Fruit fly (Drosophila melanogaster) whole organism, pupa: ENCODE measurements around the gene Sptr.

Experiments
- CG12605 ChIP-seq: fragments of 200-800 bp; sonication (Bioruptor generic); IDR thresholded peaks from 2 replicates; pipeline ENCODE4 v1.3.6; 2022; ENCODE audit warnings: missing biosample characterization, missing genetic modification characterization
- CG17806 ChIP-seq: fragments of 200-800 bp; sonication (Bioruptor generic); optimal IDR thresholded peaks from 2 replicates; lab custom pipeline; 2018; ENCODE audit warnings: missing biosample characterization, mild to moderate bottlenecking, missing genetic modification characterization, moderate library complexity
- CG32121 ChIP-seq: fragments of 200-800 bp; sonication (Bioruptor generic); IDR thresholded peaks from 2 replicates; pipeline ENCODE4 v1.3.6; 2022; ENCODE audit warnings: missing biosample characterization, missing genetic modification characterization
- CG4496 ChIP-seq: fragments of 200-800 bp; sonication (Bioruptor generic); IDR thresholded peaks from 3 replicates; pipeline ENCODE4 v1.3.6; 2022; ENCODE audit warnings: missing biosample characterization, missing genetic modification characterization
- D1 ChIP-seq: fragments of 200-800 bp; sonication (Bioruptor generic); optimal IDR thresholded peaks from 2 replicates; lab custom pipeline; 2018; ENCODE audit warnings: missing biosample characterization, mild to moderate bottlenecking, missing genetic modification characterization, moderate library complexity
- Pif1B ChIP-seq: fragments of 200-800 bp; sonication (Bioruptor generic); optimal IDR thresholded peaks from 3 replicates; lab custom pipeline; 2016; ENCODE audit warnings: missing biosample characterization, missing genetic modification characterization
- gl ChIP-seq: fragments of 200-800 bp; sonication (Bioruptor generic); optimal IDR thresholded peaks from 2 replicates; lab custom pipeline; 2018; ENCODE audit warnings: missing biosample characterization, mild to moderate bottlenecking, missing genetic modification characterization
- rn ChIP-seq: fragments of 200-800 bp; sonication (Bioruptor generic); IDR thresholded peaks from 2 replicates; pipeline ENCODE4 v1.3.6; 2022; ENCODE audit warnings: missing biosample characterization, missing genetic modification characterization

dm6 chrX:8415605-8416004, 48.6 kb downstream of the Sptr start:
- TF ChIP-seq gl (tag; lab: Kevin White, UChicago) (no peak), Pif1B (GFP tag; lab: Kevin White, UChicago) (no peak), CG4496 (GFP tag; lab: Robert Waterston, UW) (no peak), CG17806 (tag; lab: Kevin White, UChicago) (no peak), CG12605 (GFP tag; lab: Robert Waterston, UW) (no peak), rn (GFP tag; lab: Robert Waterston, UW) (no peak), D1 (no peak), CG32121 (no peak)
